Fruit fly (Drosophila melanogaster) whole organism, embryonic: ENCODE measurements around the gene CG9903.

Experiments used
- Aef1 ChIP-seq: fragments of 200-800 bp; sonication (Bioruptor generic); IDR thresholded peaks from 3 replicates; pipeline ENCODE4 v1.3.6; 2022; ENCODE audit warnings: missing biosample characterization, missing genetic modification characterization
- B-H2 ChIP-seq: fragments of 200-800 bp; sonication (Bioruptor generic); optimal IDR thresholded peaks from 2 replicates; lab custom pipeline; 2018; ENCODE audit warnings: missing biosample characterization, mild to moderate bottlenecking, missing genetic modification characterization
- BtbVII ChIP-seq: fragments of 200-800 bp; sonication (Bioruptor generic); optimal IDR thresholded peaks from 3 replicates; lab custom pipeline; 2017; ENCODE audit warnings: missing biosample characterization, mild to moderate bottlenecking, missing genetic modification characterization
- Bteb2 ChIP-seq: fragments of 200-800 bp; sonication (Bioruptor generic); optimal IDR thresholded peaks from 2 replicates; lab custom pipeline; 2016; ENCODE audit warnings: missing biosample characterization, missing genetic modification characterization
- CG10959 ChIP-seq: fragments of 200-800 bp; sonication (Bioruptor generic); IDR thresholded peaks from 2 replicates; pipeline ENCODE4 v1.3.6; 2022; ENCODE audit warnings: missing biosample characterization, missing genetic modification characterization
- CG11398 ChIP-seq: fragments of 200-800 bp; sonication (Bioruptor generic); optimal IDR thresholded peaks from 2 replicates; lab custom pipeline; 2016; ENCODE audit warnings: missing biosample characterization, missing genetic modification characterization
- CG11456 ChIP-seq: fragments of 200-800 bp; sonication (Bioruptor generic); IDR thresholded peaks from 3 replicates; pipeline ENCODE4 v1.3.6; 2022; ENCODE audit warnings: missing biosample characterization, missing genetic modification characterization
- CG11696 ChIP-seq: fragments of 200-800 bp; sonication (Bioruptor generic); IDR thresholded peaks from 2 replicates; pipeline ENCODE4 v1.3.6; 2022; ENCODE audit warnings: missing biosample characterization, missing genetic modification characterization
- CG12299 ChIP-seq: fragments of 200-800 bp; sonication (Bioruptor generic); optimal IDR thresholded peaks from 2 replicates; lab custom pipeline; 2018; ENCODE audit warnings: missing biosample characterization, mild to moderate bottlenecking, missing genetic modification characterization
- CG13624 ChIP-seq: fragments of 200-800 bp; sonication (Bioruptor generic); optimal IDR thresholded peaks from 2 replicates; lab custom pipeline; 2016; ENCODE audit warnings: missing biosample characterization, missing genetic modification characterization
- CG1792 ChIP-seq: fragments of 200-800 bp; sonication (Bioruptor generic); optimal IDR thresholded peaks from 2 replicates; lab custom pipeline; 2016; ENCODE audit warnings: missing biosample characterization, missing genetic modification characterization
- CG18619 ChIP-seq: fragments of 200-800 bp; sonication (Bioruptor generic); optimal IDR thresholded peaks from 3 replicates; lab custom pipeline; 2017; ENCODE audit warnings: missing biosample characterization, mild to moderate bottlenecking, missing genetic modification characterization
- CG2875 ChIP-seq: fragments of 200-800 bp; sonication (Bioruptor generic); optimal IDR thresholded peaks from 2 replicates; lab custom pipeline; 2017; ENCODE audit warnings: missing biosample characterization, mild to moderate bottlenecking, missing genetic modification characterization, missing genetic modification reagents
- CG2889 ChIP-seq: fragments of 200-800 bp; sonication (Bioruptor generic); IDR thresholded peaks from 3 replicates; pipeline ENCODE4 v1.3.6; 2022; ENCODE audit warnings: missing biosample characterization, missing genetic modification characterization
- CG3281 ChIP-seq: fragments of 200-800 bp; sonication (Bioruptor generic); optimal IDR thresholded peaks from 3 replicates; lab custom pipeline; 2017; ENCODE audit warnings: missing biosample characterization, mild to moderate bottlenecking, missing genetic modification characterization
- CG4360 ChIP-seq: fragments of 200-800 bp; sonication (Bioruptor generic); IDR thresholded peaks from 2 replicates; pipeline ENCODE4 v1.3.6; 2022; ENCODE audit warnings: missing biosample characterization, missing genetic modification characterization
- CG4404 ChIP-seq: fragments of 200-800 bp; sonication (Bioruptor generic); IDR thresholded peaks from 2 replicates; pipeline ENCODE4 v1.3.6; 2022; ENCODE audit warnings: missing biosample characterization, missing genetic modification characterization
- CG4854 ChIP-seq: fragments of 200-800 bp; sonication (Bioruptor generic); optimal IDR thresholded peaks from 2 replicates; lab custom pipeline; 2016; ENCODE audit warnings: missing biosample characterization, missing genetic modification characterization, inconsistent platforms
- CG6654 ChIP-seq: fragments of 200-800 bp; sonication (Bioruptor generic); optimal IDR thresholded peaks from 2 replicates; lab custom pipeline; 2017; ENCODE audit warnings: missing biosample characterization, mild to moderate bottlenecking, missing genetic modification characterization
- CG7786 ChIP-seq: fragments of 200-800 bp; sonication (Bioruptor generic); optimal IDR thresholded peaks from 2 replicates; lab custom pipeline; 2016; ENCODE audit warnings: missing biosample characterization, missing genetic modification characterization
- CG7987 ChIP-seq: fragments of 200-800 bp; sonication (Bioruptor generic); optimal IDR thresholded peaks from 2 replicates; lab custom pipeline; 2018; ENCODE audit warnings: missing biosample characterization, mild to moderate bottlenecking, missing genetic modification characterization, moderate library complexity
- CG8388 ChIP-seq: fragments of 200-800 bp; sonication (Bioruptor generic); optimal IDR thresholded peaks from 2 replicates; lab custom pipeline; 2019; ENCODE audit warnings: missing biosample characterization, mild to moderate bottlenecking, missing genetic modification characterization, moderate library complexity
- CG8944 ChIP-seq: fragments of 200-800 bp; sonication (Bioruptor generic); optimal IDR thresholded peaks from 3 replicates; lab custom pipeline; 2016; ENCODE audit warnings: missing biosample characterization, missing genetic modification characterization
- CG9727 ChIP-seq: fragments of 200-800 bp; sonication (Bioruptor generic); optimal IDR thresholded peaks from 3 replicates; lab custom pipeline; 2017; ENCODE audit warnings: missing biosample characterization, mild to moderate bottlenecking, missing genetic modification characterization
- D ChIP-seq, 2 experiments: fragments of 200-800 bp in 1 of 2; fragments of >200 bp in 1 of 2; sonication (Bioruptor generic) in 1 of 2; optimal IDR thresholded peaks; 2 replicates in 1 of 2; 3 replicates in 1 of 2; lab custom pipeline; 2017; ENCODE audit warnings: mild to moderate bottlenecking in 1 of 2, missing biosample characterization in 1 of 2, missing genetic modification characterization in 1 of 2, missing genetic modification reagents in 1 of 2
- Dbx ChIP-seq: fragments of 200-800 bp; sonication (Bioruptor generic); IDR thresholded peaks from 3 replicates; pipeline ENCODE4 v1.3.6; 2022; ENCODE audit warnings: missing biosample characterization, missing genetic modification characterization
- Dll ChIP-seq: fragments of 200-800 bp; sonication (Bioruptor generic); IDR thresholded peaks from 4 replicates; pipeline ENCODE4 v1.3.6; 2022; ENCODE audit warnings: missing biosample characterization, missing genetic modification characterization; ENCODE audit not compliant: partially characterized antibody
- H2.0 ChIP-seq: fragments of 200-800 bp; sonication (Bioruptor generic); IDR thresholded peaks from 2 replicates; pipeline ENCODE4 v1.3.6; 2022; ENCODE audit warnings: missing biosample characterization, missing genetic modification characterization
- HLH4C ChIP-seq: fragments of 200-800 bp; sonication (Bioruptor generic); IDR thresholded peaks from 3 replicates; pipeline ENCODE4 v1.3.6; 2022; ENCODE audit warnings: missing biosample characterization, missing genetic modification characterization; ENCODE audit not compliant: partially characterized antibody
- HLH54F ChIP-seq: fragments of 200-800 bp; sonication (Bioruptor generic); optimal IDR thresholded peaks from 3 replicates; lab custom pipeline; 2016; ENCODE audit warnings: missing biosample characterization, missing genetic modification characterization
- Hey ChIP-seq: fragments of 200-800 bp; sonication (Bioruptor generic); optimal IDR thresholded peaks from 3 replicates; lab custom pipeline; 2018; ENCODE audit warnings: missing biosample characterization, mild to moderate bottlenecking, missing genetic modification characterization
- Med ChIP-seq: fragments of 200-800 bp; sonication (Bioruptor generic); peaks from one replicate; lab custom pipeline; 2016; ENCODE audit warnings: missing biosample characterization, missing genetic modification characterization, mild to moderate bottlenecking, inconsistent platforms, moderate library complexity
- Xrp1 ChIP-seq: fragments of 200-800 bp; sonication (Bioruptor generic); IDR thresholded peaks from 2 replicates; pipeline ENCODE4 v1.3.6; 2022; ENCODE audit warnings: missing biosample characterization, missing genetic modification characterization
- bigmax ChIP-seq: fragments of 200-800 bp; sonication (Bioruptor generic); optimal IDR thresholded peaks from 2 replicates; lab custom pipeline; 2018; ENCODE audit warnings: missing biosample characterization, mild to moderate bottlenecking, missing genetic modification characterization
- bowl ChIP-seq: fragments of 200-800 bp; sonication (Bioruptor generic); IDR thresholded peaks from 2 replicates; pipeline ENCODE4 v1.3.6; 2022; ENCODE audit warnings: missing biosample characterization, missing genetic modification characterization
- da ChIP-seq: fragments of 200-800 bp; sonication (Bioruptor generic); optimal IDR thresholded peaks from 2 replicates; lab custom pipeline; 2016; ENCODE audit warnings: missing biosample characterization, missing genetic modification characterization
- danr ChIP-seq: fragments of 200-800 bp; sonication (Bioruptor generic); IDR thresholded peaks from 2 replicates; pipeline ENCODE4 v1.3.6; 2022; ENCODE audit warnings: missing biosample characterization, missing genetic modification characterization
- dmrt99B ChIP-seq: fragments of 200-800 bp; sonication (Bioruptor generic); optimal IDR thresholded peaks from 2 replicates; lab custom pipeline; 2018; ENCODE audit warnings: missing biosample characterization, mild to moderate bottlenecking, missing genetic modification characterization, moderate library complexity
- eyg ChIP-seq: fragments of 200-800 bp; sonication (Bioruptor generic); optimal IDR thresholded peaks from 3 replicates; lab custom pipeline; 2016; ENCODE audit warnings: missing biosample characterization, missing genetic modification characterization
- grn ChIP-seq: fragments of 200-800 bp; sonication (Bioruptor generic); optimal IDR thresholded peaks from 3 replicates; lab custom pipeline; 2017; ENCODE audit warnings: missing biosample characterization, missing genetic modification characterization
- gsb-n ChIP-seq: fragments of 200-800 bp; sonication (Bioruptor generic); optimal IDR thresholded peaks from 3 replicates; lab custom pipeline; 2018; ENCODE audit warnings: missing biosample characterization, mild to moderate bottlenecking, missing genetic modification characterization
- h ChIP-seq: fragments of >200 bp; optimal IDR thresholded peaks from 2 replicates; lab custom pipeline; 2017
- ind ChIP-seq: fragments of 200-800 bp; sonication (Bioruptor generic); optimal IDR thresholded peaks from 3 replicates; lab custom pipeline; 2016; ENCODE audit warnings: missing biosample characterization, missing genetic modification characterization
- lbe ChIP-seq: fragments of 200-800 bp; sonication (Bioruptor generic); optimal IDR thresholded peaks from 2 replicates; lab custom pipeline; 2016; ENCODE audit warnings: missing biosample characterization, mild to moderate bottlenecking, missing genetic modification characterization
- mld ChIP-seq: fragments of 200-800 bp; sonication (Bioruptor generic); IDR thresholded peaks from 3 replicates; pipeline ENCODE4 v1.3.6; 2022; ENCODE audit warnings: missing biosample characterization, missing genetic modification characterization; ENCODE audit not compliant: partially characterized antibody
- salm ChIP-seq: fragments of 200-800 bp; sonication (Bioruptor generic); optimal IDR thresholded peaks from 2 replicates; lab custom pipeline; 2018; ENCODE audit warnings: missing biosample characterization, mild to moderate bottlenecking, missing genetic modification characterization
- sob ChIP-seq: fragments of 200-800 bp; sonication (Bioruptor generic); IDR thresholded peaks from 2 replicates; pipeline ENCODE4 v1.3.6; 2022; ENCODE audit warnings: missing biosample characterization, missing genetic modification characterization
- sug ChIP-seq: fragments of 200-800 bp; optimal IDR thresholded peaks from 2 replicates; lab custom pipeline; 2019; ENCODE audit warnings: missing biosample characterization, mild to moderate bottlenecking, missing genetic modification characterization, moderate library complexity
- tup ChIP-seq: fragments of 200-800 bp; sonication (Bioruptor generic); optimal IDR thresholded peaks from 2 replicates; lab custom pipeline; 2016; ENCODE audit warnings: missing biosample characterization, mild to moderate bottlenecking, missing genetic modification characterization, moderate library complexity
- tx ChIP-seq: fragments of 200-800 bp; sonication (Bioruptor generic); optimal IDR thresholded peaks from 2 replicates; lab custom pipeline; 2016; ENCODE audit warnings: missing biosample characterization, missing genetic modification characterization
- zen ChIP-seq: fragments of 200-800 bp; sonication (Bioruptor generic); optimal IDR thresholded peaks from 3 replicates; lab custom pipeline; 2018; ENCODE audit warnings: missing biosample characterization, mild to moderate bottlenecking, missing genetic modification characterization, moderate library complexity
- zfh2 ChIP-seq: fragments of 200-800 bp; sonication (Bioruptor generic); optimal IDR thresholded peaks from 2 replicates; lab custom pipeline; 2016; ENCODE audit warnings: missing biosample characterization, missing genetic modification characterization

The CG9903 gene

DNA sequence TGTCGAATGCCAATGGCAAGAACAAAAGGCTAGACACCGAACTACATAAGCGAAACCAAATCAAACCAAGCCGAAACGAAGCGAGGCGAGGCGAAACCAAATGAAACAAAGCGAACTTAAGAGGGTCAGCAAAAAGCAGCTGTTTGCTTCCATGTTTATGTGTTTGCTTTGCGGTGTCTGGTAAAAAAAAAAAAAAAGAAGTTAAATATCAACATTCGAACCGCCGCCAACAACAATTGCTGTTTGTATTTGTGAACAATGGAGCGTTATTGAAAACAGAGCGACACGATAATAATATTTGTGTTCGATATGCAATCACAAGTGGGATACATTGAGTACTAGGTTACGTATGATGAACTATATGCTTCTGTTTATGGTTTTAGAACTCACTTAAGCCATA, 33.0 kb upstream of the CG9903 start (continued):
- TF ChIP-seq CG3281 (peak; percentile 53), CG2875 (GFP tag; lab: Kevin White, UChicago) (peak; percentile 9), tup (GFP tag; lab: Kevin White, UChicago) (peak; percentile 43), gsb-n (tag; lab: Kevin White, UChicago) (no peak), CG7987 (peak; percentile 41), zfh2 (GFP tag; lab: Kevin White, UChicago) (no peak), CG2889 (GFP tag; lab: Robert Waterston, UW) (no peak), CG8944 (GFP tag; lab: Kevin White, UChicago) (no peak), CG4854 (no peak), danr (GFP tag; lab: Robert Waterston, UW) (no peak), grn (no peak), lbe (GFP tag; lab: Kevin White, UChicago) (peak; percentile 14), zen (tag; lab: Kevin White, UChicago) (no peak), Med (peak; percentile 85), CG7786 (GFP tag; lab: Kevin White, UChicago) (no peak), CG4360 (GFP tag; lab: Robert Waterston, UW) (no peak), CG13624 (GFP tag; lab: Kevin White, UChicago) (no peak), bowl (GFP tag; lab: Robert Waterston, UW) (no peak), CG11696 (no peak), bigmax (GFP tag; lab: Kevin White, UChicago) (no peak), BtbVII (GFP tag; lab: Kevin White, UChicago) (peak; percentile 65), B-H2 (GFP tag; lab: Kevin White, UChicago) (peak; percentile 5), CG12299 (no peak), D (optimal IDR thresholded peaks at IDR 0.05; lab: Kevin White, UChicago) (no peak), D (GFP tag; optimal IDR thresholded peaks at IDR 0.05; lab: Kevin White, UChicago) (no peak), Bteb2 (no peak), Dll (no peak), h (no peak), tx (no peak), Dbx (GFP tag; lab: Robert Waterston, UW) (no peak), da (GFP tag; lab: Kevin White, UChicago) (no peak), Hey (tag; lab: Kevin White, UChicago) (no peak), CG9727 (GFP tag; lab: Kevin White, UChicago) (peak; percentile 6), CG4404 (GFP tag; lab: Robert Waterston, UW) (no peak), HLH4C (GFP tag; lab: Robert Waterston, UW) (no peak), CG10959 (GFP tag; lab: Robert Waterston, UW) (no peak), dmrt99B (tag; lab: Kevin White, UChicago) (peak; percentile 35), sob (GFP tag; lab: Robert Waterston, UW) (peak; percentile 61; the same call in 1 of the 2 replicates), CG6654 (GFP tag; lab: Kevin White, UChicago) (no peak), sug (no peak), salm (no peak), CG18619 (peak; percentile 17), eyg (peak; percentile 44), CG11456 (GFP tag; lab: Robert Waterston, UW) (no peak), mld (GFP tag; lab: Robert Waterston, UW) (no peak), H2.0 (GFP tag; lab: Robert Waterston, UW) (no peak), ind (GFP tag; lab: Kevin White, UChicago) (no peak), CG11398 (GFP tag; lab: Kevin White, UChicago) (peak; percentile 6), CG8388 (GFP tag; lab: Kevin White, UChicago) (no peak), CG1792 (GFP tag; lab: Kevin White, UChicago) (no peak), HLH54F (GFP tag; lab: Kevin White, UChicago) (no peak), Xrp1 (GFP tag; lab: Robert Waterston, UW) (peak; percentile 44; the same call in 1 of the 2 replicates), Aef1 (GFP tag; lab: Robert Waterston, UW) (no peak)
